Fruit fly (Drosophila melanogaster) whole organism, pupa: ENCODE results near the gene CG33110.

Experiments used
- CG10348 ChIP-seq: fragments of 200-800 bp; sonication (Bioruptor generic); IDR thresholded peaks from 2 replicates; pipeline ENCODE4 v1.3.6; 2022; ENCODE audit warnings: missing biosample characterization, missing genetic modification characterization
- CG12605 ChIP-seq: fragments of 200-800 bp; sonication (Bioruptor generic); IDR thresholded peaks from 2 replicates; pipeline ENCODE4 v1.3.6; 2022; ENCODE audit warnings: missing biosample characterization, missing genetic modification characterization
- CG13204 ChIP-seq: fragments of 200-800 bp; sonication (Bioruptor generic); optimal IDR thresholded peaks from 2 replicates; lab custom pipeline; 2018; ENCODE audit warnings: missing biosample characterization, mild to moderate bottlenecking, missing genetic modification characterization, moderate library complexity
- CG14655 ChIP-seq: fragments of 200-800 bp; sonication (Bioruptor generic); optimal IDR thresholded peaks from 3 replicates; lab custom pipeline; 2017; ENCODE audit warnings: mild to moderate bottlenecking, missing biosample characterization, missing genetic modification reagents, missing genetic modification characterization
- CG15710 ChIP-seq: fragments of 200-800 bp; sonication (Bioruptor generic); optimal IDR thresholded peaks from 2 replicates; lab custom pipeline; 2018; ENCODE audit warnings: missing biosample characterization, mild to moderate bottlenecking, missing genetic modification characterization, moderate library complexity
- CG17806 ChIP-seq: fragments of 200-800 bp; sonication (Bioruptor generic); optimal IDR thresholded peaks from 2 replicates; lab custom pipeline; 2018; ENCODE audit warnings: missing biosample characterization, mild to moderate bottlenecking, missing genetic modification characterization, moderate library complexity
- CG32121 ChIP-seq: fragments of 200-800 bp; sonication (Bioruptor generic); IDR thresholded peaks from 2 replicates; pipeline ENCODE4 v1.3.6; 2022; ENCODE audit warnings: missing biosample characterization, missing genetic modification characterization
- CG34367 ChIP-seq: fragments of 200-800 bp; sonication (Bioruptor generic); optimal IDR thresholded peaks from 2 replicates; lab custom pipeline; 2018; ENCODE audit warnings: missing biosample characterization, mild to moderate bottlenecking, missing genetic modification characterization
- CG4496 ChIP-seq: fragments of 200-800 bp; sonication (Bioruptor generic); IDR thresholded peaks from 3 replicates; pipeline ENCODE4 v1.3.6; 2022; ENCODE audit warnings: missing biosample characterization, missing genetic modification characterization
- CG8159 ChIP-seq: fragments of 200-800 bp; sonication (Bioruptor generic); optimal IDR thresholded peaks from 3 replicates; lab custom pipeline; 2018; ENCODE audit warnings: missing biosample characterization, mild to moderate bottlenecking, missing genetic modification characterization, moderate library complexity
- CG8301 ChIP-seq: fragments of 200-800 bp; sonication (Bioruptor generic); optimal IDR thresholded peaks from 2 replicates; lab custom pipeline; 2018; ENCODE audit warnings: missing biosample characterization, mild to moderate bottlenecking, missing genetic modification characterization
- CG9948 ChIP-seq: fragments of 200-800 bp; sonication (Bioruptor generic); optimal IDR thresholded peaks from 2 replicates; lab custom pipeline; 2018; ENCODE audit warnings: missing biosample characterization, mild to moderate bottlenecking, missing genetic modification characterization, moderate library complexity
- D1 ChIP-seq: fragments of 200-800 bp; sonication (Bioruptor generic); optimal IDR thresholded peaks from 2 replicates; lab custom pipeline; 2018; ENCODE audit warnings: missing biosample characterization, mild to moderate bottlenecking, missing genetic modification characterization, moderate library complexity
- EcR ChIP-seq: fragments of 200-800 bp; sonication (Bioruptor generic); optimal IDR thresholded peaks from 3 replicates; lab custom pipeline; 2019; ENCODE audit warnings: missing biosample characterization, missing genetic modification characterization, mild to moderate bottlenecking, moderate library complexity, missing genetic modification reagents
- Ets98B ChIP-seq: fragments of 200-800 bp; sonication (Bioruptor generic); IDR thresholded peaks from 2 replicates; pipeline ENCODE4 v1.3.6; 2022; ENCODE audit warnings: missing biosample characterization, missing genetic modification characterization
- Pif1A ChIP-seq: fragments of 200-800 bp; sonication (Bioruptor generic); optimal IDR thresholded peaks from 3 replicates; lab custom pipeline; 2016; ENCODE audit warnings: missing biosample characterization, missing genetic modification characterization
- Pif1B ChIP-seq: fragments of 200-800 bp; sonication (Bioruptor generic); optimal IDR thresholded peaks from 3 replicates; lab custom pipeline; 2016; ENCODE audit warnings: missing biosample characterization, missing genetic modification characterization
- Snoo ChIP-seq: fragments of 200-800 bp; sonication (Bioruptor generic); optimal IDR thresholded peaks from 3 replicates; lab custom pipeline; 2017; ENCODE audit warnings: missing biosample characterization, mild to moderate bottlenecking, missing genetic modification characterization, inconsistent platforms
- fd96Ca ChIP-seq: fragments of 200-800 bp; sonication (Bioruptor generic); IDR thresholded peaks from 3 replicates; pipeline ENCODE4 v1.3.6; 2022; ENCODE audit warnings: missing biosample characterization, missing genetic modification characterization
- gl ChIP-seq: fragments of 200-800 bp; sonication (Bioruptor generic); optimal IDR thresholded peaks from 2 replicates; lab custom pipeline; 2018; ENCODE audit warnings: missing biosample characterization, mild to moderate bottlenecking, missing genetic modification characterization
- rn ChIP-seq: fragments of 200-800 bp; sonication (Bioruptor generic); IDR thresholded peaks from 2 replicates; pipeline ENCODE4 v1.3.6; 2022; ENCODE audit warnings: missing biosample characterization, missing genetic modification characterization

Gene CG33110

dm6 chr3R:22564707-22565106 is 5.3 kb upstream of the CG33110 start:
- TF ChIP-seq CG32121 (GFP tag; lab: Robert Waterston, UW) (no peak), CG10348 (GFP tag; lab: Robert Waterston, UW) (no peak), D1 (tag; lab: Kevin White, UChicago) (peak; percentile 24)

dm6 chr3R:22565732-22566131 is 4.3 kb upstream of the CG33110 start:
- TF ChIP-seq Pif1B (GFP tag; lab: Kevin White, UChicago) (no peak), rn (GFP tag; lab: Robert Waterston, UW) (no peak), fd96Ca (no peak), CG12605 (GFP tag; lab: Robert Waterston, UW) (no peak), gl (tag; lab: Kevin White, UChicago) (no peak), Ets98B (no peak), CG8159 (no peak), CG9948 (tag; lab: Kevin White, UChicago) (no peak), CG4496 (GFP tag; lab: Robert Waterston, UW) (no peak), D1 (tag; lab: Kevin White, UChicago) (no peak), CG34367 (tag; lab: Kevin White, UChicago) (no peak), CG14655 (GFP tag; lab: Kevin White, UChicago) (no peak), CG15710 (no peak), CG32121 (GFP tag; lab: Robert Waterston, UW) (no peak), Pif1A (no peak), Snoo (tag; lab: Kevin White, UChicago) (no peak), CG8301 (tag; lab: Kevin White, UChicago) (no peak), CG17806 (tag; lab: Kevin White, UChicago) (no peak), CG10348 (GFP tag; lab: Robert Waterston, UW) (no peak)

dm6 chr3R:22568508-22568907 is 1.5 kb upstream of the CG33110 start:
- no peak for TF ChIP-seq CG34367 (tag; lab: Kevin White, UChicago)
- TF ChIP-seq CG9948 (tag; lab: Kevin White, UChicago) = no peak
- no peak for TF ChIP-seq Snoo (tag; lab: Kevin White, UChicago)
- no peak for TF ChIP-seq CG17806 (tag; lab: Kevin White, UChicago)
- TF ChIP-seq Pif1B (GFP tag; lab: Kevin White, UChicago) = no peak
- no peak for TF ChIP-seq CG14655 (GFP tag; lab: Kevin White, UChicago)
- TF ChIP-seq CG10348 (GFP tag; lab: Robert Waterston, UW) = no peak
- no peak for TF ChIP-seq rn (GFP tag; lab: Robert Waterston, UW)
- TF ChIP-seq Pif1A = no peak
- TF ChIP-seq CG8301 (tag; lab: Kevin White, UChicago) = no peak
- no peak for TF ChIP-seq CG15710
- TF ChIP-seq D1 (tag; lab: Kevin White, UChicago) = no peak
- TF ChIP-seq CG12605 (GFP tag; lab: Robert Waterston, UW) = no peak
- no peak for TF ChIP-seq Ets98B

dm6 chr3R:22573590-22573989 is 3.6 kb downstream of the CG33110 start:
- TF ChIP-seq rn (GFP tag; lab: Robert Waterston, UW) (no peak), Pif1A (no peak), CG34367 (tag; lab: Kevin White, UChicago) (no peak), CG9948 (tag; lab: Kevin White, UChicago) (no peak), CG17806 (tag; lab: Kevin White, UChicago) (no peak), gl (tag; lab: Kevin White, UChicago) (no peak), Ets98B (no peak), CG15710 (no peak), D1 (tag; lab: Kevin White, UChicago) (no peak), CG10348 (GFP tag; lab: Robert Waterston, UW) (no peak), CG12605 (GFP tag; lab: Robert Waterston, UW) (no peak), CG32121 (GFP tag; lab: Robert Waterston, UW) (no peak)

- TF ChIP-seq Ets98B (peak; percentile 54), Pif1A (no peak), CG9948 (tag; lab: Kevin White, UChicago) (no peak), CG8159 (no peak), CG10348 (GFP tag; lab: Robert Waterston, UW) (no peak), CG8301 (tag; lab: Kevin White, UChicago) (peak; percentile 65), CG15710 (no peak), CG12605 (GFP tag; lab: Robert Waterston, UW) (peak; percentile 37; the same call in 1 of the 2 replicates), EcR (GFP tag; lab: Kevin White, UChicago) (no peak), Snoo (tag; lab: Kevin White, UChicago) (no peak), CG17806 (tag; lab: Kevin White, UChicago) (no peak), CG32121 (GFP tag; lab: Robert Waterston, UW) (peak; percentile 55; the same call in 1 of the 2 replicates), CG4496 (GFP tag; lab: Robert Waterston, UW) (peak; percentile 84), D1 (tag; lab: Kevin White, UChicago) (no peak), rn (GFP tag; lab: Robert Waterston, UW) (no peak), gl (tag; lab: Kevin White, UChicago) (no peak), CG14655 (GFP tag; lab: Kevin White, UChicago) (peak; percentile 77), Pif1B (GFP tag; lab: Kevin White, UChicago) (peak; percentile 1), CG34367 (tag; lab: Kevin White, UChicago) (no peak), fd96Ca (peak; percentile 64; the same call in 2 of the 3 replicates), CG13204 (GFP tag; lab: Kevin White, UChicago) (no peak)
These were observed 6.2 kb downstream of the CG33110 start for dm6 chr3R:22576096-22576697.

- TF ChIP-seq Pif1B (GFP tag; lab: Kevin White, UChicago) (no peak), fd96Ca (peak; percentile 27; the same call in 1 of the 3 replicates)
These were observed 7.0 kb downstream of the CG33110 start for dm6 chr3R:22576979-22577378.
